Fruit fly (Drosophila melanogaster) whole organism, embryonic: ENCODE data around the gene CG7728.
A peak's percentile ranks its signal among the peaks of the same experiment; 100 is the strongest.

Source experiments
- Adf1 ChIP-seq: fragments of 200-800 bp; sonication (Bioruptor generic); IDR thresholded peaks from 2 replicates; pipeline ENCODE4 v1.3.6; 2022; ENCODE audit warnings: missing biosample characterization, missing genetic modification characterization
- BtbVII ChIP-seq: fragments of 200-800 bp; sonication (Bioruptor generic); optimal IDR thresholded peaks from 3 replicates; lab custom pipeline; 2017; ENCODE audit warnings: missing biosample characterization, mild to moderate bottlenecking, missing genetic modification characterization
- Bteb2 ChIP-seq: fragments of 200-800 bp; sonication (Bioruptor generic); optimal IDR thresholded peaks from 2 replicates; lab custom pipeline; 2016; ENCODE audit warnings: missing biosample characterization, missing genetic modification characterization
- CG10209 ChIP-seq: fragments of 200-800 bp; sonication (Bioruptor generic); optimal IDR thresholded peaks from 3 replicates; lab custom pipeline; 2017; ENCODE audit warnings: missing biosample characterization, mild to moderate bottlenecking, missing genetic modification characterization, missing genetic modification reagents
- CG10431 ChIP-seq: fragments of 200-800 bp; sonication (Bioruptor generic); optimal IDR thresholded peaks from 3 replicates; lab custom pipeline; 2018; ENCODE audit warnings: missing biosample characterization, mild to moderate bottlenecking, missing genetic modification characterization
- CG10462 ChIP-seq: fragments of 200-800 bp; sonication (Bioruptor generic); optimal IDR thresholded peaks from 2 replicates; lab custom pipeline; 2016; ENCODE audit warnings: missing biosample characterization, missing genetic modification characterization
- CG12236 ChIP-seq: fragments of 200-800 bp; sonication (Bioruptor generic); optimal IDR thresholded peaks from 2 replicates; lab custom pipeline; 2016; ENCODE audit warnings: missing biosample characterization, missing genetic modification characterization
- CG15269 ChIP-seq: fragments of 200-800 bp; sonication (Bioruptor generic); optimal IDR thresholded peaks from 2 replicates; lab custom pipeline; 2018; ENCODE audit warnings: missing biosample characterization, mild to moderate bottlenecking, missing genetic modification characterization, moderate library complexity
- CG16779 ChIP-seq: fragments of 200-800 bp; sonication (Bioruptor generic); IDR thresholded peaks from 2 replicates; pipeline ENCODE4 v1.3.6; 2022; ENCODE audit warnings: missing biosample characterization, missing genetic modification characterization
- CG18011 ChIP-seq: fragments of 200-800 bp; sonication (Bioruptor generic); optimal IDR thresholded peaks from 2 replicates; lab custom pipeline; 2017; ENCODE audit warnings: missing biosample characterization, missing genetic modification characterization, mild to moderate bottlenecking, moderate library complexity, missing genotype
- CG18599 ChIP-seq: fragments of 200-800 bp; sonication (Bioruptor generic); optimal IDR thresholded peaks from 3 replicates; lab custom pipeline; 2017; ENCODE audit warnings: missing biosample characterization, missing genetic modification characterization, mild to moderate bottlenecking, moderate library complexity, missing genetic modification reagents
- CG2202 ChIP-seq: fragments of 200-800 bp; sonication (Bioruptor generic); optimal IDR thresholded peaks from 2 replicates; lab custom pipeline; 2018; ENCODE audit warnings: missing biosample characterization, mild to moderate bottlenecking, missing genetic modification characterization
- CG4820 ChIP-seq: fragments of 200-800 bp; sonication (Bioruptor generic); optimal IDR thresholded peaks from 3 replicates; lab custom pipeline; 2016; ENCODE audit warnings: missing biosample characterization, missing genetic modification characterization
- CG7271 ChIP-seq: fragments of 200-800 bp; sonication (Bioruptor generic); optimal IDR thresholded peaks from 2 replicates; lab custom pipeline; 2018; ENCODE audit warnings: missing biosample characterization, mild to moderate bottlenecking, missing genetic modification characterization, moderate library complexity
- CG9817 ChIP-seq: fragments of 200-800 bp; sonication (Bioruptor generic); optimal IDR thresholded peaks from 2 replicates; lab custom pipeline; 2018; ENCODE audit warnings: missing biosample characterization, mild to moderate bottlenecking, missing genetic modification characterization, moderate library complexity
- CkIIα-i1 ChIP-seq: fragments of 200-800 bp; sonication (Bioruptor generic); IDR thresholded peaks from 2 replicates; pipeline ENCODE4 v1.3.6; 2022; ENCODE audit warnings: missing biosample characterization, missing genetic modification characterization
- D19A ChIP-seq: fragments of 200-800 bp; optimal IDR thresholded peaks from 3 replicates; lab custom pipeline; 2019; ENCODE audit warnings: missing biosample characterization, mild to moderate bottlenecking, missing genetic modification characterization, moderate library complexity
- Deaf1 ChIP-seq: fragments of 200-800 bp; optimal IDR thresholded peaks from 3 replicates; lab custom pipeline; 2019; ENCODE audit warnings: missing biosample characterization, mild to moderate bottlenecking, missing genetic modification characterization, moderate library complexity
- Dp ChIP-seq: fragments of 200-800 bp; sonication (Bioruptor generic); optimal IDR thresholded peaks from 2 replicates; lab custom pipeline; 2018; ENCODE audit warnings: missing biosample characterization, mild to moderate bottlenecking, missing genetic modification characterization, moderate library complexity
- Fer2 ChIP-seq: fragments of 200-800 bp; sonication (Bioruptor generic); optimal IDR thresholded peaks from 2 replicates; lab custom pipeline; 2018; ENCODE audit warnings: missing biosample characterization, mild to moderate bottlenecking, missing genetic modification characterization, moderate library complexity
- HmgD ChIP-seq: fragments of 200-800 bp; sonication (Bioruptor generic); optimal IDR thresholded peaks from 3 replicates; lab custom pipeline; 2016; ENCODE audit warnings: missing biosample characterization, missing genetic modification characterization
- Hr3 ChIP-seq: fragments of 200-800 bp; sonication (Bioruptor generic); optimal IDR thresholded peaks from 3 replicates; lab custom pipeline; 2016; ENCODE audit warnings: missing biosample characterization, missing genetic modification characterization
- MBD-R2 ChIP-seq: fragments of 200-800 bp; sonication (Bioruptor generic); IDR thresholded peaks from 2 replicates; pipeline ENCODE4 v1.3.6; 2022; ENCODE audit warnings: missing biosample characterization, missing genetic modification characterization
- Mrtf ChIP-seq: fragments of 200-800 bp; sonication (Bioruptor generic); IDR thresholded peaks from 3 replicates; pipeline ENCODE4 v1.3.6; 2022; ENCODE audit warnings: missing biosample characterization, missing genetic modification characterization
- Oli ChIP-seq: fragments of 200-800 bp; sonication (Bioruptor generic); optimal IDR thresholded peaks from 2 replicates; lab custom pipeline; 2018; ENCODE audit warnings: missing biosample characterization, mild to moderate bottlenecking, missing genetic modification characterization, moderate library complexity
- Ptx1 ChIP-seq: fragments of 200-800 bp; sonication (Bioruptor generic); IDR thresholded peaks from 2 replicates; pipeline ENCODE4 v1.3.6; 2022; ENCODE audit warnings: missing biosample characterization, missing genetic modification characterization
- Ravus ChIP-seq: fragments of 200-800 bp; sonication (Bioruptor generic); IDR thresholded peaks from 2 replicates; pipeline ENCODE4 v1.3.6; 2022; ENCODE audit warnings: missing biosample characterization, missing genetic modification characterization
- Six4 ChIP-seq: fragments of 200-800 bp; sonication (Bioruptor generic); optimal IDR thresholded peaks from 2 replicates; lab custom pipeline; 2016; ENCODE audit warnings: missing biosample characterization, missing genetic modification characterization
- TFAM ChIP-seq: fragments of 200-800 bp; sonication (Bioruptor generic); optimal IDR thresholded peaks from 2 replicates; lab custom pipeline; 2017; ENCODE audit warnings: missing biosample characterization, missing genetic modification characterization, inconsistent platforms
- Taf1 ChIP-seq: fragments of 200-800 bp; sonication (Bioruptor generic); IDR thresholded peaks from 2 replicates; pipeline ENCODE4 v1.3.6; 2022; ENCODE audit warnings: missing biosample characterization, missing genetic modification characterization
- al ChIP-seq: fragments of 200-800 bp; sonication (Bioruptor generic); IDR thresholded peaks from 2 replicates; pipeline ENCODE4 v1.3.6; 2022; ENCODE audit warnings: missing biosample characterization, missing genetic modification characterization
- ase ChIP-seq: fragments of 200-800 bp; sonication (Bioruptor generic); IDR thresholded peaks from 3 replicates; pipeline ENCODE4 v1.3.6; 2022; ENCODE audit warnings: missing biosample characterization, missing genetic modification characterization
- ash1 ChIP-seq: fragments of 200-800 bp; sonication (Bioruptor generic); optimal IDR thresholded peaks from 2 replicates; lab custom pipeline; 2018; ENCODE audit warnings: missing biosample characterization, mild to moderate bottlenecking, missing genetic modification characterization
- bowl ChIP-seq: fragments of 200-800 bp; sonication (Bioruptor generic); IDR thresholded peaks from 2 replicates; pipeline ENCODE4 v1.3.6; 2022; ENCODE audit warnings: missing biosample characterization, missing genetic modification characterization
- crc ChIP-seq: fragments of 200-800 bp; sonication (Bioruptor generic); optimal IDR thresholded peaks from 2 replicates; lab custom pipeline; 2016; ENCODE audit warnings: missing biosample characterization, missing genetic modification characterization
- dysf ChIP-seq: fragments of 200-800 bp; sonication (Bioruptor generic); IDR thresholded peaks from 3 replicates; pipeline ENCODE4 v1.3.6; 2022; ENCODE audit warnings: missing biosample characterization, missing genetic modification characterization
- fd3F ChIP-seq: fragments of 200-800 bp; sonication (Bioruptor generic); optimal IDR thresholded peaks from 2 replicates; lab custom pipeline; 2018; ENCODE audit warnings: missing biosample characterization, mild to moderate bottlenecking, missing genetic modification characterization, moderate library complexity
- gro ChIP-seq: fragments of 200-800 bp; sonication (Bioruptor generic); optimal IDR thresholded peaks from 2 replicates; lab custom pipeline; 2016; ENCODE audit warnings: missing biosample characterization, missing genetic modification characterization
- gsb-n ChIP-seq: fragments of 200-800 bp; sonication (Bioruptor generic); optimal IDR thresholded peaks from 3 replicates; lab custom pipeline; 2018; ENCODE audit warnings: missing biosample characterization, mild to moderate bottlenecking, missing genetic modification characterization
- her ChIP-seq: fragments of 200-800 bp; sonication (Bioruptor generic); optimal IDR thresholded peaks from 2 replicates; lab custom pipeline; 2016; ENCODE audit warnings: missing biosample characterization, missing genetic modification characterization
- kah ChIP-seq: fragments of 200-800 bp; sonication (Bioruptor generic); optimal IDR thresholded peaks from 2 replicates; lab custom pipeline; 2018; ENCODE audit warnings: missing biosample characterization, mild to moderate bottlenecking, missing genetic modification characterization
- ken ChIP-seq: fragments of 200-800 bp; sonication (Bioruptor generic); IDR thresholded peaks from 3 replicates; pipeline ENCODE4 v1.3.6; 2022; ENCODE audit warnings: missing biosample characterization, missing genetic modification characterization
- pan ChIP-seq, 4 experiments: fragments of >200 bp in 3 of 4; fragments of 200-800 bp in 1 of 4; sonication (Bioruptor generic) in 1 of 4; optimal IDR thresholded peaks in 3 of 4; IDR thresholded peaks in 1 of 4; 2 replicates each; pipeline versions ENCODE4 v1.3.6 to Lab custom; 2017 to 2022; ENCODE audit warnings: missing biosample characterization in 2 of 4, missing genetic modification characterization in 2 of 4, mixed read lengths in 1 of 4
- phol ChIP-seq: fragments of 200-800 bp; sonication (Bioruptor generic); optimal IDR thresholded peaks from 3 replicates; lab custom pipeline; 2018; ENCODE audit warnings: missing biosample characterization, mild to moderate bottlenecking, missing genetic modification characterization, moderate library complexity
- pnt ChIP-seq: fragments of 200-800 bp; sonication (Bioruptor generic); optimal IDR thresholded peaks from 3 replicates; lab custom pipeline; 2016; ENCODE audit warnings: missing biosample characterization, missing genetic modification characterization
- repo ChIP-seq: fragments of 200-800 bp; sonication (Bioruptor generic); optimal IDR thresholded peaks from 2 replicates; lab custom pipeline; 2016; ENCODE audit warnings: missing biosample characterization, missing genetic modification characterization
- sd ChIP-seq: fragments of 200-800 bp; sonication (Bioruptor generic); optimal IDR thresholded peaks from 3 replicates; lab custom pipeline; 2018; ENCODE audit warnings: missing biosample characterization, mild to moderate bottlenecking, missing genetic modification characterization, moderate library complexity
- tap ChIP-seq: fragments of 200-800 bp; optimal IDR thresholded peaks from 3 replicates; lab custom pipeline; 2019; ENCODE audit warnings: missing biosample characterization, mild to moderate bottlenecking, missing genetic modification characterization, moderate library complexity
- tio ChIP-seq: fragments of 200-800 bp; sonication (Bioruptor generic); optimal IDR thresholded peaks from 2 replicates; lab custom pipeline; 2017; ENCODE audit warnings: missing biosample characterization, missing genetic modification characterization, inconsistent platforms
- wdn ChIP-seq: fragments of 200-800 bp; sonication (Bioruptor generic); IDR thresholded peaks from 2 replicates; pipeline ENCODE4 v1.3.6; 2022; ENCODE audit warnings: missing biosample characterization, missing genetic modification characterization
- wor ChIP-seq: fragments of 200-800 bp; sonication (Bioruptor generic); IDR thresholded peaks from 2 replicates; pipeline ENCODE4 v1.3.6; 2022; ENCODE audit warnings: missing biosample characterization, missing genetic modification characterization

The CG7728 gene

dm6 chr3L:17007041-17007471, 9.3 kb upstream of the CG7728 start (continued):
- TF ChIP-seq Oli (tag; lab: Kevin White, UChicago) (peak; percentile 17), CG12236 (GFP tag; lab: Kevin White, UChicago) (no peak), al (GFP tag; lab: Robert Waterston, UW) (peak; percentile 33; the same call in 1 of the 2 replicates), Ravus (no peak), Mrtf (GFP tag; lab: Robert Waterston, UW) (no peak), pan (optimal IDR thresholded peaks at IDR 0.05; lab: Kevin White, UChicago) (no peak), pan (GFP tag; optimal IDR thresholded peaks at IDR 0.05 in 1 of 2, IDR thresholded peaks at IDR 0.05 in 1 of 2) (peak in 1 of 2 experiments; percentile 32), ken (GFP tag; lab: Robert Waterston, UW) (no peak), crc (GFP tag; lab: Kevin White, UChicago) (no peak), D19A (tag; lab: Kevin White, UChicago) (peak; percentile 13), tap (no peak), CG2202 (tag; lab: Kevin White, UChicago) (no peak), gsb-n (tag; lab: Kevin White, UChicago) (no peak), ash1 (peak; percentile 19), CG4820 (GFP tag; lab: Kevin White, UChicago) (no peak), CG10209 (GFP tag; lab: Kevin White, UChicago) (peak; percentile 26), ase (GFP tag; lab: Robert Waterston, UW) (no peak), HmgD (GFP tag; lab: Kevin White, UChicago) (no peak), CG10431 (GFP tag; lab: Kevin White, UChicago) (no peak), TFAM (GFP tag; lab: Kevin White, UChicago) (no peak), CG10462 (no peak), CG7271 (tag; lab: Kevin White, UChicago) (no peak), repo (no peak), Six4 (GFP tag; lab: Kevin White, UChicago) (no peak), CG18011 (GFP tag; lab: Kevin White, UChicago) (no peak), bowl (GFP tag; lab: Robert Waterston, UW) (no peak), dysf (peak; percentile 55; the same call in 2 of the 3 replicates), sd (tag; lab: Kevin White, UChicago) (no peak), Hr3 (GFP tag; lab: Kevin White, UChicago) (no peak), CG16779 (GFP tag; lab: Robert Waterston, UW) (no peak), Deaf1 (no peak), tio (GFP tag; lab: Kevin White, UChicago) (peak; percentile 5), Fer2 (tag; lab: Kevin White, UChicago) (no peak), wor (GFP tag; lab: Robert Waterston, UW) (no peak), Taf1 (GFP tag; lab: Robert Waterston, UW) (peak; percentile 42; the same call in 1 of the 2 replicates), kah (no peak), pnt (no peak), BtbVII (GFP tag; lab: Kevin White, UChicago) (no peak), Ptx1 (GFP tag; lab: Robert Waterston, UW) (peak; percentile 44; the same call in 1 of the 2 replicates), Dp (GFP tag; lab: Kevin White, UChicago) (no peak), gro (GFP tag; lab: Kevin White, UChicago) (no peak), wdn (GFP tag; lab: Robert Waterston, UW) (0 out of 2 replicates have a peak, but pooled peaks have one; percentile 30), CG15269 (tag; lab: Kevin White, UChicago) (peak; percentile 43), phol (tag; lab: Kevin White, UChicago) (peak; percentile 28), her (GFP tag; lab: Kevin White, UChicago) (no peak), CG18599 (GFP tag; lab: Kevin White, UChicago) (no peak), CkIIα-i1 (GFP tag; lab: Robert Waterston, UW) (no peak), Bteb2 (GFP tag; lab: Kevin White, UChicago) (peak; percentile 23), fd3F (GFP tag; lab: Kevin White, UChicago) (no peak), MBD-R2 (GFP tag; lab: Robert Waterston, UW) (no peak), CG9817 (tag; lab: Kevin White, UChicago) (peak; percentile 35), Adf1 (peak; percentile 36; the same call in 1 of the 2 replicates)
